Worm (Caenorhabditis elegans): ENCODE results near the gene pals-21.
"Not testable (repeated sequence)": the region's sequence is repeated elsewhere in the genome, so short reads cannot be mapped to it uniquely, and the experiment has no call there.

- TF ChIP-seq dao-5, W03F9.2 (tag; optimal IDR thresholded peaks at IDR 0.05): not testable (repeated sequence)
These were observed 22.5 kb downstream of the pals-21 start, which contains the start of gene Y82E9BR.8 for ce11 chrIII:1357973-1358372.
